Worm (Caenorhabditis elegans) whole organism, L4 larva: ENCODE measurements around the gene T07C12.10.
A peak's percentile ranks its signal among the peaks of the same experiment; 100 is the strongest.

ENCODE experiments used
- aly-2 ChIP-seq: sonication (generic microtip); optimal IDR thresholded peaks from 2 replicates; lab custom pipeline; 2018; ENCODE audit warnings: missing biosample characterization, missing genetic modification characterization
- dmd-6 ChIP-seq: fragments of 200-800 bp; sonication (Bioruptor generic); IDR thresholded peaks from 2 replicates; pipeline ENCODE4 v1.3.6; 2022; ENCODE audit warnings: missing genetic modification reagents, missing genetic modification characterization, missing compliant biosample characterization
- hlh-30 ChIP-seq: sonication (generic microtip); optimal IDR thresholded peaks from 2 replicates; lab custom pipeline; 2017; ENCODE audit warnings: antibody characterized with exemption, mild to moderate bottlenecking, missing genetic modification characterization, missing compliant biosample characterization; ENCODE audit not compliant: insufficient read depth
- jun-1 ChIP-seq: fragments of 150-350 bp; optimal IDR thresholded peaks from 2 replicates; lab custom pipeline; 2014; ENCODE audit warnings: missing biosample characterization, missing genetic modification reagents, missing genetic modification characterization
- lin-13 ChIP-seq: fragments of 150-350 bp; optimal IDR thresholded peaks from 2 replicates; lab custom pipeline; 2014; ENCODE audit warnings: missing biosample characterization, missing genetic modification reagents, missing genetic modification characterization
- lin-39 ChIP-seq: fragments of 150-350 bp; optimal IDR thresholded peaks from 2 replicates; lab custom pipeline; 2014; ENCODE audit warnings: missing biosample characterization, missing genetic modification reagents, missing genetic modification characterization
- lsy-2 ChIP-seq, 2 experiments: fragments of 150-350 bp in 1 of 2; sonication (generic microtip) in 1 of 2; optimal IDR thresholded peaks; 2 replicates each; lab custom pipeline; 2014 to 2017; ENCODE audit warnings: missing biosample characterization in 2 of 2, missing genetic modification characterization in 2 of 2
- mdl-1 ChIP-seq, 2 experiments: fragments of 150-350 bp in 1 of 2; sonication (generic microtip) in 1 of 2; optimal IDR thresholded peaks; 2 replicates each; lab custom pipeline; 2014 to 2017; ENCODE audit warnings: missing biosample characterization in 2 of 2, missing genetic modification characterization in 2 of 2
- mdt-29 ChIP-seq: fragments of 200-800 bp; sonication (Bioruptor generic); IDR thresholded peaks from 2 replicates; pipeline ENCODE4 v1.3.6; 2022; ENCODE audit warnings: missing genetic modification reagents, missing genetic modification characterization, missing compliant biosample characterization
- nhr-237 ChIP-seq: sonication (generic microtip); optimal IDR thresholded peaks from 2 replicates; lab custom pipeline; 2017; ENCODE audit warnings: missing biosample characterization, missing genetic modification characterization
- nhr-25 ChIP-seq: sonication (generic microtip); optimal IDR thresholded peaks from 2 replicates; lab custom pipeline; 2017; ENCODE audit warnings: missing genetic modification characterization, mild to moderate bottlenecking, missing compliant biosample characterization, antibody characterized with exemption, moderate library complexity, borderline replicate concordance; ENCODE audit not compliant: insufficient read depth
- nhr-28 ChIP-seq: fragments of 150-350 bp; optimal IDR thresholded peaks from 2 replicates; lab custom pipeline; 2014; ENCODE audit warnings: missing biosample characterization, missing genetic modification characterization
- php-3 ChIP-seq: fragments of 200-800 bp; sonication (Bioruptor generic); IDR thresholded peaks from 2 replicates; pipeline ENCODE4 v1.3.6; 2022; ENCODE audit warnings: missing genetic modification reagents, missing genetic modification characterization, missing compliant biosample characterization
- snpc-4 ChIP-seq: fragments of 150-350 bp; optimal IDR thresholded peaks from 2 replicates; lab custom pipeline; 2014; ENCODE audit warnings: missing biosample characterization, missing genetic modification characterization

DNA sequence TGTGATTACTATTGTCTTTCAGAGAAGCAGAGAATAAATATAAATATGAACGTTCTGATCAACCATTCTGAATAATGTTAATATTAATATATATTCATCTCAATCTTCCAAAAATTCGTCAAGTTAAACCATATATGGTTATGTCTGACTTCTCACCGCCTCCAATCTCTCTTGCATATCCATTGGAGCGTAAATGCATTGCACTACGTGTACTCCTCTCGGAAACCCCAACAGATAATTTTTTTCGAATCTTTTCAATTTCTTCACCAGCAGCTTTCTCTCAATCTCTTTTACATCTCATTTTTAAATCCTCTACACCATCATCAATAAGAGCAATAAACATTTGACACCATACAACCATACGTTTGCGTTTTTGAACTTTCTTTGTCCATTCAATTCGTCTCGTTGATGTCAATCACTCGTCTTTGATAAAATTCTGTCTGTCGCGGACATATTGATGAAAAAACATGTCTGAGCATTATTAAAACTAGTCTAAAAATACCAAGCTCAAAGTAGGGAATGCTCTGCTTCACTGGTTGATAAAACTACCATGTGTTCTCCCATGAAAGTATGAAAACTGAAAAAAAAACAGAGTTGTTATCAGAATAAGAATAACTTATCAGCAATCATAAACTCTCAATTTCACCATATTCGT, 43.2 kb upstream of the T07C12.10 start:
- TF ChIP-seq hlh-30 (peak; percentile 31), snpc-4 (no peak), nhr-25 (tag; lab: Kevin White, UChicago) (no peak), lin-13 (GFP tag; lab: Kevin White, UChicago) (peak; percentile 8), dmd-6 (GFP tag; lab: Robert Waterston, UW) (peak; percentile 72), aly-2 (tag; lab: Kevin White, UChicago) (no peak), nhr-28 (tag; lab: Kevin White, UChicago) (peak; percentile 71), nhr-237 (tag; lab: Kevin White, UChicago) (no peak), jun-1 (tag; lab: Kevin White, UChicago) (no peak), mdt-29 (GFP tag; lab: Robert Waterston, UW) (no peak), php-3 (GFP tag; lab: Robert Waterston, UW) (no peak), mdl-1 (tag; optimal IDR thresholded peaks at IDR 0.05; lab: Kevin White, UChicago) (peak in 1 of 2 experiments; percentile 41), lsy-2 (tag; optimal IDR thresholded peaks at IDR 0.05; lab: Kevin White, UChicago) (peak; percentile 23 to 75), lin-39 (no peak)
